Fruit fly (Drosophila melanogaster) whole organism, prepupa: Measurements from ENCODE around the gene mbm.

Source experiments
- CG16779 ChIP-seq: fragments of 200-800 bp; sonication (Bioruptor generic); optimal IDR thresholded peaks from 3 replicates; lab custom pipeline; 2017; ENCODE audit warnings: missing biosample characterization, mild to moderate bottlenecking, missing genetic modification characterization
- CG6163 ChIP-seq: fragments of 200-800 bp; sonication (Bioruptor generic); IDR thresholded peaks from 3 replicates; pipeline ENCODE4 v1.3.6; 2022; ENCODE audit warnings: missing biosample characterization, missing genetic modification characterization
- CG6808 ChIP-seq: fragments of 200-800 bp; sonication (Bioruptor generic); optimal IDR thresholded peaks from 3 replicates; lab custom pipeline; 2017; ENCODE audit warnings: missing biosample characterization, missing genetic modification characterization, mild to moderate bottlenecking, moderate library complexity, missing genetic modification reagents
- CG8119 ChIP-seq: fragments of 200-800 bp; sonication (Bioruptor generic); IDR thresholded peaks from 3 replicates; pipeline ENCODE4 v1.3.6; 2022; ENCODE audit warnings: missing biosample characterization, missing genetic modification characterization
- Gug ChIP-seq: fragments of 200-800 bp; sonication (Bioruptor generic); IDR thresholded peaks from 2 replicates; pipeline ENCODE4 v1.3.6; 2022; ENCODE audit warnings: missing biosample characterization, missing genetic modification characterization
- Hr38 ChIP-seq: sonication (Bioruptor generic); optimal IDR thresholded peaks from 2 replicates; lab custom pipeline; 2016; ENCODE audit warnings: missing biosample characterization, missing genetic modification characterization
- OdsH ChIP-seq: fragments of 200-800 bp; sonication (Bioruptor generic); optimal IDR thresholded peaks from 3 replicates; lab custom pipeline; 2016; ENCODE audit warnings: missing biosample characterization, missing genetic modification characterization
- Smox ChIP-seq: fragments of 200-800 bp; sonication (Bioruptor generic); optimal IDR thresholded peaks from 3 replicates; lab custom pipeline; 2016; ENCODE audit warnings: missing biosample characterization, missing genetic modification characterization
- cyc ChIP-seq: fragments of 200-800 bp; sonication (Bioruptor generic); optimal IDR thresholded peaks from 3 replicates; lab custom pipeline; 2016; ENCODE audit warnings: missing biosample characterization, missing genetic modification characterization
- dac ChIP-seq: fragments of 200-800 bp; sonication (Bioruptor generic); optimal IDR thresholded peaks from 2 replicates; lab custom pipeline; 2017; ENCODE audit warnings: missing biosample characterization, mild to moderate bottlenecking, missing genetic modification characterization
- esn ChIP-seq: fragments of 200-800 bp; sonication (Bioruptor generic); optimal IDR thresholded peaks from 2 replicates; lab custom pipeline; 2016; ENCODE audit warnings: missing biosample characterization, mild to moderate bottlenecking, missing genetic modification characterization, moderate library complexity
- spab ChIP-seq: fragments of 200-800 bp; sonication (Bioruptor generic); optimal IDR thresholded peaks from 2 replicates; lab custom pipeline; 2017; ENCODE audit warnings: missing biosample characterization, mild to moderate bottlenecking, missing genetic modification characterization, missing genetic modification reagents
- ss ChIP-seq, 2 experiments: fragments of 200-800 bp; sonication (Bioruptor generic); optimal IDR thresholded peaks; 2 replicates in 1 of 2; 3 replicates in 1 of 2; lab custom pipeline; 2017 to 2018; ENCODE audit warnings: mild to moderate bottlenecking in 2 of 2, missing biosample characterization in 2 of 2, missing genetic modification characterization in 2 of 2, moderate library complexity in 1 of 2
- vri ChIP-seq: fragments of 200-800 bp; sonication (Bioruptor generic); optimal IDR thresholded peaks from 3 replicates; lab custom pipeline; 2016; ENCODE audit warnings: missing biosample characterization, mild to moderate bottlenecking, missing genetic modification characterization

DNA sequence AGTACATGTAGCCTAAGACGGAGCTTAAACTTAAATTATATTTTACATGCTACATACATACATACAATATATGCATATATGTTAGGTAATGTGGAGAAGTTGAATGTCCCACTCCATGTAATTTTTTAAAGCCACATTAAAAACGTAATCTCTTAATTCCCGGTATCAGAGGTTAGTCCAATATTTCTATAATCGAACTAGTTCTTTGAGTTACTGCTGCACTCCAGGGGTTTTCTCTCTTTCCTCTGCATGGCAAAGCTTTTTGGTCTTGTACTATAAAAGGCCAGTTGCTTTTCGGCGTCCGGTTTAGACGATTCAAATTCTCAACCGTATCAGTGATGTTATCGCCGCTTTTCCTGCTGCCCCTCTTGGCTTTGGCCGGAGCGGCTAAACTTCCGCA is 48.3 kb upstream of the mbm start, which contains the start of gene CG33127:
- TF ChIP-seq Smox: no peak
- TF ChIP-seq CG8119 (GFP tag; lab: Robert Waterston, UW): no peak
- TF ChIP-seq ss (GFP tag; optimal IDR thresholded peaks at IDR 0.05; lab: Kevin White, UChicago): no peak
- TF ChIP-seq Hr38 (GFP tag; lab: Kevin White, UChicago): no peak
- no peak for TF ChIP-seq vri (GFP tag; lab: Kevin White, UChicago)
- no peak for TF ChIP-seq CG16779
- no peak for TF ChIP-seq dac
- no peak for TF ChIP-seq CG6808 (GFP tag; lab: Kevin White, UChicago)
- TF ChIP-seq esn (GFP tag; lab: Kevin White, UChicago): no peak
- no peak for TF ChIP-seq spab (GFP tag; lab: Kevin White, UChicago)
- no peak for TF ChIP-seq cyc (GFP tag; lab: Kevin White, UChicago)
- no peak for TF ChIP-seq Gug (GFP tag; lab: Robert Waterston, UW)
- no peak for TF ChIP-seq OdsH (GFP tag; lab: Kevin White, UChicago)
- no peak for TF ChIP-seq CG6163 (GFP tag; lab: Robert Waterston, UW)
